Worm (Caenorhabditis elegans) whole organism, young adult: ENCODE data around the gene F38A1.15.

Source experiments
- B0336.3 ChIP-seq: fragments of 200-800 bp; sonication (Bioruptor generic); IDR thresholded peaks from 2 replicates; pipeline ENCODE4 v1.3.6; 2022; ENCODE audit warnings: missing genetic modification characterization, missing compliant biosample characterization
- F37B4.10 ChIP-seq: fragments of 200-800 bp; sonication (Bioruptor generic); IDR thresholded peaks from 2 replicates; pipeline ENCODE4 v1.3.6; 2022; ENCODE audit warnings: missing genetic modification characterization, missing compliant biosample characterization
- ama-1 ChIP-seq, 3 experiments: fragments of 150-350 bp in 1 of 3; sonication (generic microtip) in 2 of 3; optimal IDR thresholded peaks; 2 replicates each; lab custom pipeline; 2014 to 2018; ENCODE audit warnings: missing biosample characterization in 2 of 3, missing genetic modification characterization in 2 of 3, missing genetic modification reagents in 2 of 3
- nhr-179 ChIP-seq: sonication (generic microtip); optimal IDR thresholded peaks from 2 replicates; lab custom pipeline; 2016; ENCODE audit warnings: mild to moderate bottlenecking, missing genetic modification characterization, missing compliant biosample characterization

ce11 chrIV:1212357-1212756, 30.8 kb downstream of the F38A1.15 start:
- TF ChIP-seq B0336.3 (no peak), ama-1 (optimal IDR thresholded peaks at IDR 0.05; lab: Kevin White, UChicago) (no peak), ama-1 (GFP tag; optimal IDR thresholded peaks at IDR 0.05; lab: Kevin White, UChicago) (no peak), F37B4.10 (GFP tag; lab: Robert Waterston, UW) (no peak), nhr-179 (tag; lab: Kevin White, UChicago) (no peak)
